Worm (Caenorhabditis elegans): Measurements from ENCODE around the gene srt-50.

srt-50 gene

DNA sequence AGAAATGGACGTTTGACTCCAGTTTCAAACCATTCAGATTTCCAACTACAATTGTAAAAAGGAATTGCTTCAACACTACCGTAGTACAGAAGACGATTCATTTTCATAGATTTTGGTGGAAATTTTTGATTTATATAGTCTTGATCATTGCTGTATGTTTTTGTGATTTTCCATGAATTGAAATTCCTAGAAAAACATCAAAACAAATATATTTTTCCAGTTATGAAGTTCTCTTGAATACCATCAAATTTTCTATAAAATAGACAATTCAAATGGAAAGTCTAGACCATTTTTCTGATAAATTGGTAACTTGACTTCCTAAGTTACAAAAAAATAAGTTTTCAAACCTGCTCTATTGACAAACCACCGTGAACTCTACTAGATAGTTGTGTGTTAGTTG, 5.7 kb upstream of the srt-50 start, which contains the start of gene srt-48:
srt-48 (minus strand) TSS at position 101 of the 400 bp plus-strand sequence.
- no peak for TF ChIP-seq snpc-1.1 (tag; optimal IDR thresholded peaks at IDR 0.05; ENCODE audit: insufficient read depth)
- TF ChIP-seq cebp-2 (GFP tag; IDR thresholded peaks at IDR 0.05) = no peak
- no peak for TF ChIP-seq fkh-3 (tag; optimal IDR thresholded peaks at IDR 0.05)
- no peak for TF ChIP-seq ets-4 (GFP tag; optimal IDR thresholded peaks at IDR 0.05)
- TF ChIP-seq mes-4 (tag; optimal IDR thresholded peaks at IDR 0.05) = no peak
- TF ChIP-seq dox-1 (GFP tag; IDR thresholded peaks at IDR 0.05) = no peak
- TF ChIP-seq egrh-3 (GFP tag; IDR thresholded peaks at IDR 0.05) = no peak
- no peak for TF ChIP-seq madf-10 (tag; optimal IDR thresholded peaks at IDR 0.05)
- no peak for TF ChIP-seq Y53G8AR.9 (GFP tag; conservative IDR thresholded peaks at IDR 0.05)
- TF ChIP-seq dpl-1 (GFP tag; optimal IDR thresholded peaks at IDR 0.05) = no peak
- no peak for TF ChIP-seq F33H1.4 (GFP tag; IDR thresholded peaks at IDR 0.05)
- TF ChIP-seq F52B5.7 (tag; optimal IDR thresholded peaks at IDR 0.05) = no peak
- no peak for TF ChIP-seq tbx-9 (tag; optimal IDR thresholded peaks at IDR 0.05; ENCODE audit: borderline replicate concordance)

DNA sequence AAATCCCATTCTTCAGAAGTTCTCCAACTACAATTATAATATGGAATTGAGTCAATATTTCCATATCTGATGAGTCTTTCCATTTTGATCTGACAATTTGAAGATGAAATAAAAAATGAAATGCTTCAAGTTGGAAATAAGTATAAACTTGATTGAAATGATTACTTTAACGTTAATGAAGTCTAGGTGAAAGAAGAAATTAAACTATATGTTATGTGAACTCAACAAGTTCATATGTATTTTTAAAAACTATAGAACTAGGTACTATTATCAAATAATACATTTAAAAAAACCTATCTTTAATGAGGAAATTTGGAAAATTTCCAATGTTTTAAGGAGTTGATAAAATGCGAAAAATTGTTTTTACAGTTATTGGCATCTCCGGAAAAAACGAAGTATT, 23.8 kb downstream of the srt-50 start, which contains the start of gene srt-49:
srt-49 (minus strand) TSS at position 101 of the 400 bp plus-strand sequence.
- TF ChIP-seq ekl-4 (GFP tag; IDR thresholded peaks at IDR 0.05) (no peak), sea-2 (GFP tag; IDR thresholded peaks at IDR 0.05) (no peak), nhr-179 (tag; optimal IDR thresholded peaks at IDR 0.05) (no peak), unc-62 (GFP tag; optimal IDR thresholded peaks at IDR 0.05) (no peak), chd-7 (tag; optimal IDR thresholded peaks at IDR 0.05) (no peak), ZK185.1 (tag; optimal IDR thresholded peaks at IDR 0.05; ENCODE audit: poor library complexity, severe bottlenecking) (no peak), ztf-26 (tag; optimal IDR thresholded peaks at IDR 0.05) (no peak), F55B11.4 (tag; optimal IDR thresholded peaks at IDR 0.05; ENCODE audit: borderline replicate concordance, insufficient read depth) (no peak), nhr-27 (tag; optimal IDR thresholded peaks at IDR 0.05) (no peak), nhr-120 (GFP tag; IDR thresholded peaks at IDR 0.05) (no peak), mes-4 (tag; optimal IDR thresholded peaks at IDR 0.05) (no peak), him-1 (tag; optimal IDR thresholded peaks at IDR 0.05) (no peak), tbp1 (GFP tag; optimal IDR thresholded peaks at IDR 0.05) (no peak)

ce11 chrIV:15103224-15103679, 28.8 kb downstream of the srt-50 start, which contains the start of gene srt-44:
Gene srt-44, plus strand, starts transcription at chrIV:15103629.
- TF ChIP-seq madf-8 (GFP tag; conservative IDR thresholded peaks at IDR 0.05) (no peak), snpc-4 (GFP tag; optimal IDR thresholded peaks at IDR 0.05) (no peak), snpc-4 (tag; optimal IDR thresholded peaks at IDR 0.05) (peak in 1 of 4 experiments; percentile 50)

- TF ChIP-seq tbp1 (GFP tag; optimal IDR thresholded peaks at IDR 0.05) = peak; percentile 21
- TF ChIP-seq ZK185.1 (tag; optimal IDR thresholded peaks at IDR 0.05; ENCODE audit: poor library complexity, severe bottlenecking) = no peak
- no peak for TF ChIP-seq attf-5 (GFP tag; optimal IDR thresholded peaks at IDR 0.05)
- no peak for TF ChIP-seq atf-7 (tag; optimal IDR thresholded peaks at IDR 0.05)
- no peak for TF ChIP-seq ztf-18 (tag; optimal IDR thresholded peaks at IDR 0.05)
- no peak for TF ChIP-seq cebp-2 (GFP tag; IDR thresholded peaks at IDR 0.05)
- no peak for TF ChIP-seq sdz-38 (tag; optimal IDR thresholded peaks at IDR 0.05)
- TF ChIP-seq efl-1 (GFP tag; optimal IDR thresholded peaks at IDR 0.05) = no peak
- peak; percentile 90 for TF ChIP-seq hmg-1.2 (GFP tag; IDR thresholded peaks at IDR 0.05)
- no peak for TF ChIP-seq Y56A3A.18 (GFP tag; IDR thresholded peaks at IDR 0.05)
- no peak for TF ChIP-seq ama-1 (optimal IDR thresholded peaks at IDR 0.05)
- TF ChIP-seq ama-1 (GFP tag; optimal IDR thresholded peaks at IDR 0.05) = no peak
- TF ChIP-seq F33H1.4 (GFP tag; IDR thresholded peaks at IDR 0.05) = no peak
- no peak for TF ChIP-seq ets-4 (GFP tag; optimal IDR thresholded peaks at IDR 0.05)
- TF ChIP-seq cebp-1 (GFP tag; IDR thresholded peaks at IDR 0.05) = no peak
- TF ChIP-seq cebp-1 (tag; optimal IDR thresholded peaks at IDR 0.05) = no peak
- no peak for TF ChIP-seq athp-1 (tag; optimal IDR thresholded peaks at IDR 0.05)
- no peak for TF ChIP-seq egl-44 (GFP tag; IDR thresholded peaks at IDR 0.05)
- no peak for TF ChIP-seq pha-4 (tag; optimal IDR thresholded peaks at IDR 0.05)
- no peak for TF ChIP-seq attf-3 (GFP tag; conservative IDR thresholded peaks at IDR 0.05)
- no peak for TF ChIP-seq T07F8.4 (tag; optimal IDR thresholded peaks at IDR 0.05)
- TF ChIP-seq Y79H2A.3 (GFP tag; conservative IDR thresholded peaks at IDR 0.05) = no peak
- TF ChIP-seq dpl-1 (GFP tag; optimal IDR thresholded peaks at IDR 0.05) = no peak
- TF ChIP-seq snpc-4 (GFP tag; optimal IDR thresholded peaks at IDR 0.05) = peak; percentile 17
- TF ChIP-seq snpc-4 (tag; optimal IDR thresholded peaks at IDR 0.05) = peak in 3 of 4 experiments; percentile 46 to 87 (median 66)
Measured at ce11 chrIV:15107218-15107617, 32.7 kb downstream of the srt-50 start.

Data from whole organism, young adult.